Fruit fly (Drosophila melanogaster) S2 (cell line): ENCODE measurements around the gene Osi12.

Source experiments
- CG8478 ChIP-seq: fragments of >200 bp; optimal IDR thresholded peaks from 2 replicates; lab custom pipeline; 2018
- CTCF ChIP-seq, 2 experiments: fragments of >200 bp; optimal IDR thresholded peaks; 2 replicates each; lab custom pipeline; 2018

- no peak for TF ChIP-seq CTCF (optimal IDR thresholded peaks at IDR 0.05; lab: Kevin White, UChicago)
- no peak for TF ChIP-seq CG8478 (lab: Kevin White, UChicago)
These were observed 51.5 kb downstream of the Osi12 start, which contains the start of gene Osi18 for dm6 chr3R:6329774-6330298.
